Worm (Caenorhabditis elegans) whole organism, L4 larva: ENCODE measurements around the gene pyc-1.

Experiments
- F26F4.8 ChIP-seq: fragments of 200-800 bp; sonication (Bioruptor generic); conservative IDR thresholded peaks from 2 replicates; pipeline ENCODE4 v1.3.6; 2022; ENCODE audit warnings: missing genetic modification characterization, missing compliant biosample characterization
- F37D6.2 ChIP-seq: sonication (generic microtip); optimal IDR thresholded peaks from 2 replicates; lab custom pipeline; 2016; ENCODE audit warnings: mild to moderate bottlenecking, missing genetic modification characterization, missing compliant biosample characterization
- F44E2.7 ChIP-seq: fragments of 200-800 bp; sonication (Bioruptor generic); IDR thresholded peaks from 2 replicates; pipeline ENCODE4 v2.1.2; 2022; ENCODE audit warnings: missing genetic modification characterization, missing compliant biosample characterization
- T20F7.1 ChIP-seq: fragments of 200-800 bp; sonication (Bioruptor generic); optimal IDR thresholded peaks from 2 replicates; lab custom pipeline; 2018; ENCODE audit warnings: mild to moderate bottlenecking, missing genetic modification characterization, missing compliant biosample characterization
- Y5F2A.4 ChIP-seq: fragments of 200-800 bp; sonication (Bioruptor generic); optimal IDR thresholded peaks from 2 replicates; lab custom pipeline; 2018; ENCODE audit warnings: mild to moderate bottlenecking, missing genetic modification characterization, missing compliant biosample characterization
- ZK337.2 ChIP-seq: fragments of 200-800 bp; sonication (Bioruptor generic); IDR thresholded peaks from 2 replicates; pipeline ENCODE4 v1.3.6; 2022; ENCODE audit warnings: missing genetic modification reagents, missing genetic modification characterization, missing compliant biosample characterization
- ZK546.5 ChIP-seq, 2 experiments: sonication (generic microtip); optimal IDR thresholded peaks; 2 replicates each; lab custom pipeline; 2017; ENCODE audit warnings: missing biosample characterization in 2 of 2, missing genetic modification characterization in 2 of 2
- aha-1 ChIP-seq: fragments of 150-350 bp; peaks from one replicate; lab custom pipeline; 2014; ENCODE audit warnings: missing biosample characterization, missing genetic modification characterization
- aly-2 ChIP-seq: sonication (generic microtip); optimal IDR thresholded peaks from 2 replicates; lab custom pipeline; 2018; ENCODE audit warnings: missing biosample characterization, missing genetic modification characterization
- ama-1 ChIP-seq: fragments of 150-350 bp; optimal IDR thresholded peaks from 2 replicates; lab custom pipeline; 2014; ENCODE audit warnings: inconsistent platforms, mixed read lengths
- attf-4 ChIP-seq: sonication (generic microtip); optimal IDR thresholded peaks from 3 replicates; lab custom pipeline; 2017; ENCODE audit warnings: missing biosample characterization, missing genetic modification characterization
- ceh-62 ChIP-seq: sonication (generic microtip); optimal IDR thresholded peaks from 2 replicates; lab custom pipeline; 2017; ENCODE audit warnings: missing biosample characterization, missing genetic modification characterization
- daf-12 ChIP-seq: fragments of 150-350 bp; optimal IDR thresholded peaks from 2 replicates; lab custom pipeline; 2014; ENCODE audit warnings: missing biosample characterization, missing genetic modification reagents, missing genetic modification characterization
- daf-16 ChIP-seq, 3 experiments: sonication (generic microtip); optimal IDR thresholded peaks; 2 replicates each; lab custom pipeline; 2016 to 2017; ENCODE audit warnings: missing genetic modification characterization in 3 of 3, missing genetic modification reagents in 3 of 3, mild to moderate bottlenecking in 2 of 3, missing compliant biosample characterization in 2 of 3, missing biosample characterization in 1 of 3, moderate library complexity in 1 of 3
- daf-19 ChIP-seq: fragments of 200-800 bp; sonication (Bioruptor generic); conservative IDR thresholded peaks from 2 replicates; pipeline ENCODE4 v1.3.6; 2022; ENCODE audit warnings: missing genetic modification characterization, missing compliant biosample characterization
- dmd-6 ChIP-seq: fragments of 200-800 bp; sonication (Bioruptor generic); IDR thresholded peaks from 2 replicates; pipeline ENCODE4 v1.3.6; 2022; ENCODE audit warnings: missing genetic modification reagents, missing genetic modification characterization, missing compliant biosample characterization
- dmd-8 ChIP-seq: fragments of 200-800 bp; sonication (Bioruptor generic); IDR thresholded peaks from 2 replicates; pipeline ENCODE4 v1.3.6; 2022; ENCODE audit warnings: missing genetic modification characterization, missing compliant biosample characterization
- dpl-1 ChIP-seq: fragments of 150-350 bp; optimal IDR thresholded peaks from 2 replicates; lab custom pipeline; 2014; ENCODE audit warnings: missing biosample characterization, missing genetic modification reagents, missing genetic modification characterization
- duxl-1 ChIP-seq: sonication (generic microtip); optimal IDR thresholded peaks from 2 replicates; lab custom pipeline; 2016; ENCODE audit warnings: mild to moderate bottlenecking, missing genetic modification characterization, moderate library complexity, missing compliant biosample characterization; ENCODE audit not compliant: poor library complexity
- fos-1 ChIP-seq: fragments of 150-350 bp; optimal IDR thresholded peaks from 2 replicates; lab custom pipeline; 2014; ENCODE audit warnings: missing biosample characterization, missing genetic modification characterization
- hif-1 ChIP-seq, 2 experiments: sonication (generic microtip); optimal IDR thresholded peaks; 2 replicates each; lab custom pipeline; 2016 to 2017; ENCODE audit warnings: missing compliant biosample characterization in 2 of 2, missing genetic modification characterization in 2 of 2, missing genetic modification reagents in 2 of 2, missing genotype in 2 of 2, mild to moderate bottlenecking in 1 of 2
- lin-1 ChIP-seq: fragments of 200-800 bp; sonication (Bioruptor generic); IDR thresholded peaks from 2 replicates; pipeline ENCODE4 v1.3.6; 2022; ENCODE audit warnings: missing genetic modification reagents, missing genetic modification characterization, missing compliant biosample characterization
- lin-13 ChIP-seq: fragments of 150-350 bp; optimal IDR thresholded peaks from 2 replicates; lab custom pipeline; 2014; ENCODE audit warnings: missing biosample characterization, missing genetic modification reagents, missing genetic modification characterization
- lin-29 ChIP-seq: fragments of 200-800 bp; sonication (Bioruptor generic); IDR thresholded peaks from 2 replicates; pipeline ENCODE4 v1.3.6; 2022; ENCODE audit warnings: missing genetic modification reagents, missing genetic modification characterization, missing compliant biosample characterization
- lin-39 ChIP-seq: fragments of 150-350 bp; optimal IDR thresholded peaks from 2 replicates; lab custom pipeline; 2014; ENCODE audit warnings: missing biosample characterization, missing genetic modification reagents, missing genetic modification characterization
- lir-3 ChIP-seq: sonication (generic microtip); optimal IDR thresholded peaks from 2 replicates; lab custom pipeline; 2016; ENCODE audit warnings: mild to moderate bottlenecking, missing genetic modification characterization, missing compliant biosample characterization
- madf-5 ChIP-seq, 2 experiments: fragments of 200-800 bp; sonication (Bioruptor generic); IDR thresholded peaks; 2 replicates each; pipeline ENCODE4 v1.3.6; 2022; ENCODE audit warnings: missing compliant biosample characterization in 2 of 2, missing genetic modification characterization in 2 of 2
- madf-9 ChIP-seq: fragments of 200-800 bp; sonication (Bioruptor generic); conservative IDR thresholded peaks from 2 replicates; pipeline ENCODE4 v1.3.6; 2022; ENCODE audit warnings: missing genetic modification reagents, missing genetic modification characterization, missing compliant biosample characterization
- mdl-1 ChIP-seq, 2 experiments: fragments of 150-350 bp in 1 of 2; sonication (generic microtip) in 1 of 2; optimal IDR thresholded peaks; 2 replicates each; lab custom pipeline; 2014 to 2017; ENCODE audit warnings: missing biosample characterization in 2 of 2, missing genetic modification characterization in 2 of 2
- mxl-2 ChIP-seq: fragments of 200-800 bp; sonication (Bioruptor generic); conservative IDR thresholded peaks from 2 replicates; pipeline ENCODE4 v1.3.6; 2022; ENCODE audit warnings: missing genetic modification reagents, missing genetic modification characterization, missing compliant biosample characterization
- nhr-10 ChIP-seq: fragments of 150-350 bp; optimal IDR thresholded peaks from 2 replicates; lab custom pipeline; 2014; ENCODE audit warnings: missing biosample characterization, missing genetic modification characterization
- nhr-102 ChIP-seq: sonication (generic microtip); optimal IDR thresholded peaks from 2 replicates; lab custom pipeline; 2016; ENCODE audit warnings: mild to moderate bottlenecking, missing genetic modification characterization, moderate library complexity, missing compliant biosample characterization
- nhr-237 ChIP-seq: sonication (generic microtip); optimal IDR thresholded peaks from 2 replicates; lab custom pipeline; 2017; ENCODE audit warnings: missing biosample characterization, missing genetic modification characterization
- nhr-42 ChIP-seq: fragments of 200-800 bp; sonication (Bioruptor generic); IDR thresholded peaks from 2 replicates; pipeline ENCODE4 v1.3.6; 2022; ENCODE audit warnings: missing genetic modification characterization, missing compliant biosample characterization
- nhr-6 ChIP-seq: fragments of 150-350 bp; optimal IDR thresholded peaks from 2 replicates; lab custom pipeline; 2014; ENCODE audit warnings: missing biosample characterization, missing genetic modification characterization
- nhr-77 ChIP-seq: fragments of 150-350 bp; optimal IDR thresholded peaks from 2 replicates; lab custom pipeline; 2014; ENCODE audit warnings: missing biosample characterization, missing genetic modification characterization
- pha-4 ChIP-seq, 2 experiments: fragments of 150-350 bp in 1 of 2; fragments of 200-800 bp in 1 of 2; sonication (Bioruptor generic) in 1 of 2; IDR thresholded peaks in 1 of 2; optimal IDR thresholded peaks in 1 of 2; 2 replicates each; pipeline versions ENCODE4 v1.3.6 to Lab custom; 2014 to 2022; ENCODE audit warnings: missing genetic modification characterization in 2 of 2, missing genetic modification reagents in 2 of 2, missing biosample characterization in 1 of 2, missing compliant biosample characterization in 1 of 2
- php-3 ChIP-seq: fragments of 200-800 bp; sonication (Bioruptor generic); IDR thresholded peaks from 2 replicates; pipeline ENCODE4 v1.3.6; 2022; ENCODE audit warnings: missing genetic modification reagents, missing genetic modification characterization, missing compliant biosample characterization
- pqm-1 ChIP-seq: sonication (generic microtip); optimal IDR thresholded peaks from 2 replicates; lab custom pipeline; 2017; ENCODE audit warnings: missing biosample characterization, missing genetic modification characterization
- saeg-2 ChIP-seq: fragments of 200-800 bp; sonication (Bioruptor generic); IDR thresholded peaks from 2 replicates; pipeline ENCODE4 v1.3.6; 2022; ENCODE audit warnings: missing genetic modification reagents, missing genetic modification characterization, missing compliant biosample characterization
- sdz-12 ChIP-seq: fragments of 200-800 bp; sonication (Bioruptor generic); optimal IDR thresholded peaks from 2 replicates; lab custom pipeline; 2018; ENCODE audit warnings: mild to moderate bottlenecking, missing genetic modification characterization, missing compliant biosample characterization
- skn-1 ChIP-seq: fragments of 150-350 bp; optimal IDR thresholded peaks from 2 replicates; lab custom pipeline; 2014; ENCODE audit warnings: missing biosample characterization, missing genetic modification characterization
- spr-3 ChIP-seq: fragments of 200-800 bp; sonication (Bioruptor generic); optimal IDR thresholded peaks from 2 replicates; lab custom pipeline; 2018; ENCODE audit warnings: mild to moderate bottlenecking, missing genetic modification characterization, missing compliant biosample characterization
- tag-97 ChIP-seq: fragments of 200-800 bp; sonication (Bioruptor generic); IDR thresholded peaks from 2 replicates; pipeline ENCODE4 v1.3.6; 2022; ENCODE audit warnings: missing genetic modification characterization, missing compliant biosample characterization
- unc-130 ChIP-seq: sonication (generic microtip); optimal IDR thresholded peaks from 2 replicates; lab custom pipeline; 2016; ENCODE audit warnings: missing genetic modification reagents, missing genetic modification characterization, missing compliant biosample characterization
- unc-39 ChIP-seq: sonication (generic microtip); optimal IDR thresholded peaks from 2 replicates; lab custom pipeline; 2017; ENCODE audit warnings: missing biosample characterization, missing genetic modification characterization
- vab-7 ChIP-seq: fragments of 200-800 bp; sonication (Bioruptor generic); IDR thresholded peaks from 2 replicates; pipeline ENCODE4 v1.3.6; 2022; ENCODE audit warnings: missing genetic modification reagents, missing genetic modification characterization, missing compliant biosample characterization
- zfp-2 ChIP-seq: sonication (generic microtip); optimal IDR thresholded peaks from 2 replicates; lab custom pipeline; 2016; ENCODE audit warnings: mild to moderate bottlenecking, missing genetic modification characterization, missing compliant biosample characterization
- zfp-3 ChIP-seq: fragments of 200-800 bp; sonication (Bioruptor generic); conservative IDR thresholded peaks from 2 replicates; pipeline ENCODE4 v1.3.6; 2022; ENCODE audit warnings: missing genetic modification reagents, missing genetic modification characterization, missing compliant biosample characterization
- zip-11 ChIP-seq: fragments of 200-800 bp; sonication (Bioruptor generic); IDR thresholded peaks from 2 replicates; pipeline ENCODE4 v1.3.6; 2022; ENCODE audit warnings: missing genetic modification characterization, missing compliant biosample characterization

pyc-1 gene

ce11 chrV:11782809-11783440, 39.4 kb downstream of the pyc-1 start, which contains the start of gene F55A11.11:
TSS of gene F55A11.11 (plus strand) at chrV:11783149.
- TF ChIP-seq F26F4.8 (GFP tag; lab: Robert Waterston, UW) = peak; percentile 98
- peak; percentile 53 for TF ChIP-seq dpl-1
- TF ChIP-seq unc-39 (tag; lab: Kevin White, UChicago) = no peak
- peak; percentile 97 for TF ChIP-seq pha-4 (GFP tag; IDR thresholded peaks at IDR 0.05; lab: Robert Waterston, UW)
- no peak for TF ChIP-seq pha-4 (tag; optimal IDR thresholded peaks at IDR 0.05; lab: Kevin White, UChicago)
- no peak for TF ChIP-seq attf-4 (tag; lab: Kevin White, UChicago)
- TF ChIP-seq ZK546.5 (tag; optimal IDR thresholded peaks at IDR 0.05; lab: Kevin White, UChicago) = no peak
- TF ChIP-seq dmd-6 (GFP tag; lab: Robert Waterston, UW) = peak; percentile 75
- peak; percentile 99 for TF ChIP-seq aha-1
- peak; percentile 66 for TF ChIP-seq zfp-2 (tag; lab: Kevin White, UChicago)
- TF ChIP-seq F37D6.2 (tag; lab: Kevin White, UChicago) = peak; percentile 53
- peak; percentile 77 to 97 for TF ChIP-seq daf-16 (GFP tag; optimal IDR thresholded peaks at IDR 0.05; lab: Kevin White, UChicago)
- TF ChIP-seq daf-16 (tag; optimal IDR thresholded peaks at IDR 0.05; lab: Kevin White, UChicago) = peak; percentile 71
- peak; percentile 90 for TF ChIP-seq madf-9 (GFP tag; lab: Robert Waterston, UW)
- TF ChIP-seq nhr-102 (tag; lab: Kevin White, UChicago) = peak; percentile 82
- TF ChIP-seq zip-11 (GFP tag; lab: Robert Waterston, UW) = peak; percentile 89
- peak; percentile 86 for TF ChIP-seq zfp-3 (GFP tag; lab: Robert Waterston, UW)
- TF ChIP-seq madf-5 (GFP tag; IDR thresholded peaks at IDR 0.05; lab: Robert Waterston, UW) = peak; percentile 90 to 91
- TF ChIP-seq hif-1 (tag; optimal IDR thresholded peaks at IDR 0.05; lab: Kevin White, UChicago) = peak; percentile 57 to 80
- TF ChIP-seq nhr-237 (tag; lab: Kevin White, UChicago) = no peak
- peak; percentile 93 for TF ChIP-seq Y5F2A.4
- no peak for TF ChIP-seq nhr-10 (tag; lab: Kevin White, UChicago)
- no peak for TF ChIP-seq pqm-1 (tag; lab: Kevin White, UChicago)
- TF ChIP-seq daf-12 (tag; lab: Kevin White, UChicago) = no peak
- peak; percentile 96 for TF ChIP-seq sdz-12 (GFP tag; lab: Kevin White, UChicago)
- peak; percentile 98 for TF ChIP-seq F44E2.7 (GFP tag; lab: Robert Waterston, UW)
- TF ChIP-seq nhr-6 (tag; lab: Kevin White, UChicago) = peak; percentile 22
- no peak for TF ChIP-seq skn-1
- TF ChIP-seq vab-7 (GFP tag; lab: Robert Waterston, UW) = peak; percentile 96
- TF ChIP-seq mxl-2 = peak; percentile 80
- TF ChIP-seq ama-1 (lab: Kevin White, UChicago) = peak; percentile 65
- TF ChIP-seq aly-2 = no peak
- no peak for TF ChIP-seq ceh-62 (tag; lab: Kevin White, UChicago)
- peak; percentile 79 for TF ChIP-seq T20F7.1 (GFP tag; lab: Kevin White, UChicago)
- TF ChIP-seq dmd-8 (GFP tag; lab: Robert Waterston, UW) = peak; percentile 98; the same call in 1 of the 2 replicates
- peak; percentile 95 for TF ChIP-seq lin-1 (GFP tag; lab: Robert Waterston, UW)
- peak; percentile 12 for TF ChIP-seq nhr-77 (tag; lab: Kevin White, UChicago)
- peak; percentile 93 for TF ChIP-seq php-3 (GFP tag; lab: Robert Waterston, UW)
- peak; percentile 91 for TF ChIP-seq ZK337.2 (GFP tag; lab: Robert Waterston, UW)
- TF ChIP-seq lin-39 (tag; lab: Kevin White, UChicago) = no peak
- no peak for TF ChIP-seq tag-97 (GFP tag; lab: Robert Waterston, UW)
- peak; percentile 94 for TF ChIP-seq daf-19 (GFP tag; lab: Robert Waterston, UW)
- TF ChIP-seq mdl-1 (tag; optimal IDR thresholded peaks at IDR 0.05; lab: Kevin White, UChicago) = peak; percentile 6 to 33
- peak; percentile 76 for TF ChIP-seq unc-130 (GFP tag; lab: Kevin White, UChicago)
- peak; percentile 83 for TF ChIP-seq lir-3 (tag; lab: Kevin White, UChicago)
- TF ChIP-seq duxl-1 (tag; lab: Kevin White, UChicago) = peak; percentile 84
- peak; percentile 91 for TF ChIP-seq saeg-2 (GFP tag; lab: Robert Waterston, UW)
- peak; percentile 91 for TF ChIP-seq nhr-42 (GFP tag; lab: Robert Waterston, UW)
- no peak for TF ChIP-seq fos-1 (tag; lab: Kevin White, UChicago)
- peak; percentile 79 for TF ChIP-seq spr-3 (GFP tag; lab: Kevin White, UChicago)
- TF ChIP-seq lin-13 (GFP tag; lab: Kevin White, UChicago) = peak; percentile 87
- peak; percentile 86 for TF ChIP-seq lin-29
